Worm (Caenorhabditis elegans): ENCODE results near the gene srbc-1.

- no peak for TF ChIP-seq zip-8 (tag; optimal IDR thresholded peaks at IDR 0.05)
- TF ChIP-seq ces-1 (GFP tag; optimal IDR thresholded peaks at IDR 0.05), result no peak
- TF ChIP-seq elt-3 (tag; optimal IDR thresholded peaks at IDR 0.05), result no peak
- no peak for TF ChIP-seq lsy-2 (tag; optimal IDR thresholded peaks at IDR 0.05)
- no peak for TF ChIP-seq unc-62 (GFP tag; optimal IDR thresholded peaks at IDR 0.05)
- no peak for TF ChIP-seq mab-5 (tag; optimal IDR thresholded peaks at IDR 0.05)
- no peak for TF ChIP-seq sptf-1 (tag; optimal IDR thresholded peaks at IDR 0.05)
- TF ChIP-seq mep-1 (tag; optimal IDR thresholded peaks at IDR 0.05), result no peak
- TF ChIP-seq unc-39 (tag; optimal IDR thresholded peaks at IDR 0.05), result no peak
- no peak for TF ChIP-seq bed-3 (GFP tag; optimal IDR thresholded peaks at IDR 0.05)
- no peak for TF ChIP-seq snpc-4 (tag; optimal IDR thresholded peaks at IDR 0.05)
- no peak for TF ChIP-seq sem-2 (GFP tag; optimal IDR thresholded peaks at IDR 0.05)
These were observed 40.7 kb upstream of the srbc-1 start, which contains the start of gene C17B7.3 for ce11 chrV:3342504-3342903.
